Worm (Caenorhabditis elegans) whole organism, young adult: ENCODE data around the gene srg-15.

Experiments
- F37B4.10 ChIP-seq: fragments of 200-800 bp; sonication (Bioruptor generic); IDR thresholded peaks from 2 replicates; pipeline ENCODE4 v1.3.6; 2022; ENCODE audit warnings: missing genetic modification characterization, missing compliant biosample characterization
- T07F8.4 ChIP-seq: sonication (generic microtip); optimal IDR thresholded peaks from 2 replicates; lab custom pipeline; 2016; ENCODE audit warnings: mild to moderate bottlenecking, missing genetic modification characterization, moderate library complexity, missing compliant biosample characterization
- T26A5.8 ChIP-seq: sonication (generic microtip); optimal IDR thresholded peaks from 2 replicates; lab custom pipeline; 2016; ENCODE audit warnings: missing genetic modification characterization, missing compliant biosample characterization
- dpff-1 ChIP-seq: sonication (generic microtip); optimal IDR thresholded peaks from 2 replicates; lab custom pipeline; 2017; ENCODE audit warnings: mild to moderate bottlenecking, missing genetic modification characterization, missing compliant biosample characterization
- efl-1 ChIP-seq: fragments of 150-350 bp; optimal IDR thresholded peaks from 2 replicates; lab custom pipeline; 2014; ENCODE audit warnings: missing biosample characterization, missing genetic modification reagents, missing genetic modification characterization
- ets-4 ChIP-seq: fragments of 200-800 bp; sonication (Bioruptor generic); optimal IDR thresholded peaks from 2 replicates; lab custom pipeline; 2018; ENCODE audit warnings: mild to moderate bottlenecking, missing genetic modification characterization, missing compliant biosample characterization
- hlh-26 ChIP-seq: fragments of 200-800 bp; sonication (Bioruptor generic); conservative IDR thresholded peaks from 2 replicates; pipeline ENCODE4 v1.3.6; 2022; ENCODE audit warnings: missing genetic modification reagents, missing genetic modification characterization, missing compliant biosample characterization
- lin-40 ChIP-seq: sonication (generic microtip); optimal IDR thresholded peaks from 2 replicates; lab custom pipeline; 2016; ENCODE audit warnings: missing genetic modification characterization, mild to moderate bottlenecking, missing compliant biosample characterization, missing genotype, missing genetic modification reagents
- nhr-120 ChIP-seq: fragments of 200-800 bp; sonication (Bioruptor generic); IDR thresholded peaks from 2 replicates; pipeline ENCODE4 v1.3.6; 2022; ENCODE audit warnings: missing genetic modification characterization, missing compliant biosample characterization
- nhr-80 ChIP-seq: sonication (generic microtip); optimal IDR thresholded peaks from 2 replicates; lab custom pipeline; 2016; ENCODE audit warnings: missing genetic modification characterization, missing compliant biosample characterization
- pha-4 ChIP-seq: fragments of 150-350 bp; sonication (generic microtip); optimal IDR thresholded peaks from 2 replicates; lab custom pipeline; 2014; ENCODE audit warnings: missing biosample characterization, missing genetic modification reagents, missing genetic modification characterization
- snpc-1.1 ChIP-seq: sonication (generic microtip); optimal IDR thresholded peaks from 2 replicates; lab custom pipeline; 2017; ENCODE audit warnings: missing genetic modification characterization, mild to moderate bottlenecking, missing compliant biosample characterization, antibody characterized with exemption, moderate library complexity, missing genotype, missing genetic modification reagents; ENCODE audit not compliant: insufficient read depth
- unc-62 ChIP-seq: fragments of 150-350 bp; optimal IDR thresholded peaks from 2 replicates; lab custom pipeline; 2014; ENCODE audit warnings: missing biosample characterization, missing genetic modification reagents, missing genetic modification characterization
- ztf-25 ChIP-seq: fragments of 200-800 bp; sonication (Bioruptor generic); IDR thresholded peaks from 2 replicates; pipeline ENCODE4 v1.3.6; 2022; ENCODE audit warnings: missing genetic modification reagents, missing genetic modification characterization, missing compliant biosample characterization

DNA sequence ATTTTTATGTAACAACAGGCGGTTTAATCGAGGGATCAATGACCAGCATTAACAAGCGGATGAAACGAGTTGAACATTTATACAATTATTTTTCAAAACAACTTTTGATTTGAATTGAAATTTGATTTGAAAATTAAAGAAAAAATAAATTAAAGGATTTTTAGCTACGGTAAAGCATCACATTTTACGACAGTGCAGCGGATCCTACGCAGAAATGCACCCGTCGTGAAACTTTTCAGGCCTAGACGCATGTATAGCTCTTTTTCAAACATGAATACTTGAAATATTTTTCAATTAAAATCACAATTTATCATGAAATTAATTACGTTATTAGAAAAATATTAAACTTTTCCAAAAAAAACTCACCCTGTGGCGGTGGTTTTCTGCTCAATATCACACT lies 9.2 kb downstream of the srg-15 start:
- TF ChIP-seq T26A5.8 (tag; lab: Kevin White, UChicago) (no peak), efl-1 (no peak), ztf-25 (GFP tag; lab: Robert Waterston, UW) (no peak), lin-40 (no peak), unc-62 (GFP tag; lab: Kevin White, UChicago) (no peak), T07F8.4 (tag; lab: Kevin White, UChicago) (no peak), nhr-120 (no peak), nhr-80 (tag; lab: Kevin White, UChicago) (no peak), hlh-26 (GFP tag; lab: Robert Waterston, UW) (no peak), snpc-1.1 (tag; lab: Kevin White, UChicago) (no peak), F37B4.10 (GFP tag; lab: Robert Waterston, UW) (no peak), pha-4 (no peak), dpff-1 (tag; lab: Kevin White, UChicago) (no peak), ets-4 (no peak)
